Fruit fly (Drosophila melanogaster): ENCODE measurements around the gene Amacr.

- TF ChIP-seq pad (GFP tag; optimal IDR thresholded peaks at IDR 0.05) (peak; percentile 26), kay (GFP tag; ENCODE audit: borderline replicate concordance) (no peak), CG33017 (tag; optimal IDR thresholded peaks at IDR 0.05) (peak; percentile 49)
Observed at dm6 chr2L:20752160-20752559, at the start of gene Amacr, which contains the start of gene Ns4.
